Worm (Caenorhabditis elegans) whole organism, midembryonic: ENCODE results near the gene M6.11.

Source experiments
- T22C8.4 ChIP-seq: fragments of 200-800 bp; sonication (Bioruptor generic); IDR thresholded peaks from 2 replicates; pipeline ENCODE4 v1.3.6; 2022; ENCODE audit warnings: missing genetic modification characterization, missing compliant biosample characterization
- cog-1 ChIP-seq: sonication (generic microtip); optimal IDR thresholded peaks from 2 replicates; lab custom pipeline; 2016; ENCODE audit warnings: missing genetic modification characterization, missing compliant biosample characterization
- flt-1 ChIP-seq: fragments of 200-800 bp; sonication (Bioruptor generic); IDR thresholded peaks from 2 replicates; pipeline ENCODE4 v1.3.6; 2022; ENCODE audit warnings: missing genetic modification characterization, missing compliant biosample characterization
- klf-2 ChIP-seq: fragments of 200-800 bp; sonication (Bioruptor generic); conservative IDR thresholded peaks from 2 replicates; pipeline ENCODE4 v1.3.6; 2022; ENCODE audit warnings: missing genetic modification reagents, missing genetic modification characterization, missing compliant biosample characterization
- med-1 ChIP-seq: sonication (generic microtip); optimal IDR thresholded peaks from 2 replicates; lab custom pipeline; 2017; ENCODE audit warnings: missing genetic modification characterization, mild to moderate bottlenecking, missing compliant biosample characterization, antibody characterized with exemption, missing genetic modification reagents; ENCODE audit not compliant: insufficient read depth
- ref-1 ChIP-seq: fragments of 200-800 bp; sonication (Bioruptor generic); conservative IDR thresholded peaks from 2 replicates; pipeline ENCODE4 v1.3.6; 2022; ENCODE audit warnings: missing genetic modification reagents, missing genetic modification characterization, missing compliant biosample characterization
- tab-1 ChIP-seq: fragments of 200-800 bp; sonication (Bioruptor generic); IDR thresholded peaks from 2 replicates; pipeline ENCODE4 v1.3.6; 2022; ENCODE audit warnings: missing genetic modification characterization, missing compliant biosample characterization
- ztf-23 ChIP-seq: fragments of 200-800 bp; sonication (Bioruptor generic); IDR thresholded peaks from 2 replicates; pipeline ENCODE4 v1.3.6; 2022; ENCODE audit warnings: missing genetic modification reagents, missing genetic modification characterization, missing compliant biosample characterization
- ztf-29 ChIP-seq: fragments of 200-800 bp; sonication (Bioruptor generic); IDR thresholded peaks from 2 replicates; pipeline ENCODE4 v1.3.6; 2022; ENCODE audit warnings: missing genetic modification reagents, missing genetic modification characterization, missing compliant biosample characterization

The M6.11 gene

ce11 chrX:593245-593733 is 48.1 kb downstream of the M6.11 start:
- TF ChIP-seq tab-1 (GFP tag; lab: Robert Waterston, UW) = no peak
- TF ChIP-seq med-1 (GFP tag; lab: Kevin White, UChicago) = no peak
- TF ChIP-seq flt-1 = peak; percentile 73
- TF ChIP-seq ztf-23 = peak; percentile 26; the same call in 1 of the 2 replicates
- TF ChIP-seq cog-1 (tag; lab: Kevin White, UChicago) = peak; percentile 89

- TF ChIP-seq ztf-29 (GFP tag; lab: Robert Waterston, UW) (no peak), ztf-23 (no peak), med-1 (GFP tag; lab: Kevin White, UChicago) (no peak), flt-1 (no peak), ref-1 (GFP tag; lab: Robert Waterston, UW) (no peak), T22C8.4 (GFP tag; lab: Robert Waterston, UW) (no peak), klf-2 (GFP tag; lab: Robert Waterston, UW) (no peak), cog-1 (tag; lab: Kevin White, UChicago) (no peak), tab-1 (GFP tag; lab: Robert Waterston, UW) (no peak)
Measured at ce11 chrX:591056-591455, 50.3 kb downstream of the M6.11 start.
